Comparison of ENCODE assay signal across 2 fruit fly cellular contexts in the genomic region with DNA sequence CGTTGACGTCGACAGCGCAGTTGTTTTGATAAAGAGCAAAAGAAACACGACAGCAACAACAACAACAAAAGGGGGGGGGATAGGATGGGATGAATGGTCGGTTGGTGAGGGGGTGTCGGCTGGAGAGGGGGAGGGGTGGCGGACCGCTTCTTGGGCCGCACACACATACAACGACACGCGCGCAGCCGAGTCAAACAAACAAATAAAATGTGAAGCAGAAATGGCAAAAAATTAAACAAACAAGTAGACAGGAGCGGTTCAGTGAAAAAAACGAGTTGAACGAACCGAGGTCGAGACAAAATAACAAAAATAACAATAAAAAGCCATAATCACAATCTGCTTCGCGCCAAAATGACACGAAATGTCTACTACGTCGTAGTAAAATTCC.
TF ChIP-seq lines count a peak whose summit lies in the region.

No protein-coding gene starts in this region.

TF ChIP-seq in whole organism, embryonic, 481 proteins besides CTCF, POLR2A, EP300 and RAD21 (continued from another document and continues in another):
- TF ChIP-seq Sry-δ (GFP tag; optimal IDR thresholded peaks at IDR 0.05; lab: Kevin White, UChicago): no peak
- TF ChIP-seq CG4854 (GFP tag; optimal IDR thresholded peaks at IDR 0.05; lab: Kevin White, UChicago): no peak
- TF ChIP-seq Lim3 (GFP tag; IDR thresholded peaks at IDR 0.05; lab: Robert Waterston, UW): no peak
- no peak for TF ChIP-seq CG8478 (optimal IDR thresholded peaks at IDR 0.05; lab: Kevin White, UChicago)
- no peak for TF ChIP-seq CG2129 (GFP tag; IDR thresholded peaks at IDR 0.05; lab: Robert Waterston, UW; ENCODE audit: partially characterized antibody)
- TF ChIP-seq Atf6 (GFP tag; IDR thresholded peaks at IDR 0.05; lab: Robert Waterston, UW): no peak
- no peak for TF ChIP-seq cad (GFP tag; optimal IDR thresholded peaks at IDR 0.05; lab: Kevin White, UChicago)
- TF ChIP-seq CG1529 (GFP tag; optimal IDR thresholded peaks at IDR 0.05; lab: Kevin White, UChicago): no peak
- peak; percentile 18 for TF ChIP-seq CG17912 (GFP tag; optimal IDR thresholded peaks at IDR 0.05; lab: Kevin White, UChicago)
- peak; percentile 38; the same call in 1 of the 2 replicates for TF ChIP-seq NFAT (GFP tag; IDR thresholded peaks at IDR 0.05; lab: Robert Waterston, UW)
- TF ChIP-seq CG2712 (tag; optimal IDR thresholded peaks at IDR 0.05; lab: Kevin White, UChicago): no peak
- TF ChIP-seq al (GFP tag; IDR thresholded peaks at IDR 0.05; lab: Robert Waterston, UW): no peak
- TF ChIP-seq cato (GFP tag; optimal IDR thresholded peaks at IDR 0.05; lab: Kevin White, UChicago; ENCODE audit: borderline replicate concordance): no peak
- no peak for TF ChIP-seq CG3847 (GFP tag; IDR thresholded peaks at IDR 0.05; lab: Robert Waterston, UW)
- TF ChIP-seq CG12744 (GFP tag; optimal IDR thresholded peaks at IDR 0.05; lab: Kevin White, UChicago): no peak
- no peak for TF ChIP-seq Dfd (GFP tag; optimal IDR thresholded peaks at IDR 0.05; lab: Kevin White, UChicago)
- no peak for TF ChIP-seq dpn (GFP tag; optimal IDR thresholded peaks at IDR 0.05; lab: Kevin White, UChicago)
- no peak for TF ChIP-seq pzg (GFP tag; optimal IDR thresholded peaks at IDR 0.05; lab: Kevin White, UChicago)
- TF ChIP-seq grn (GFP tag; optimal IDR thresholded peaks at IDR 0.05; lab: Kevin White, UChicago): peak; percentile 15
- no peak for TF ChIP-seq CHES-1-like (GFP tag; optimal IDR thresholded peaks at IDR 0.05; lab: Kevin White, UChicago)
- no peak for TF ChIP-seq gro (GFP tag; optimal IDR thresholded peaks at IDR 0.05; lab: Kevin White, UChicago)
- no peak for TF ChIP-seq Myb (GFP tag; optimal IDR thresholded peaks at IDR 0.05; lab: Kevin White, UChicago)
- TF ChIP-seq Asciz (GFP tag; optimal IDR thresholded peaks at IDR 0.05; lab: Kevin White, UChicago): no peak
- no peak for TF ChIP-seq Fer2 (tag; optimal IDR thresholded peaks at IDR 0.05; lab: Kevin White, UChicago)
- TF ChIP-seq CG7372 (GFP tag; IDR thresholded peaks at IDR 0.05; lab: Robert Waterston, UW): no peak
- TF ChIP-seq tll (GFP tag; optimal IDR thresholded peaks at IDR 0.05; lab: Kevin White, UChicago): no peak
- no peak for TF ChIP-seq CG10959 (GFP tag; IDR thresholded peaks at IDR 0.05; lab: Robert Waterston, UW)
- no peak for TF ChIP-seq CG6254 (GFP tag; optimal IDR thresholded peaks at IDR 0.05; lab: Kevin White, UChicago)
- TF ChIP-seq CG12104 (GFP tag; optimal IDR thresholded peaks at IDR 0.05; lab: Kevin White, UChicago): no peak
- peak; percentile 98 for TF ChIP-seq CG7745 (tag; optimal IDR thresholded peaks at IDR 0.05; lab: Kevin White, UChicago)
- TF ChIP-seq lab (GFP tag; optimal IDR thresholded peaks at IDR 0.05; lab: Kevin White, UChicago): peak; percentile 22
- peak; percentile 57; the same call in 2 of the 3 replicates for TF ChIP-seq CG11456 (GFP tag; IDR thresholded peaks at IDR 0.05; lab: Robert Waterston, UW)
- no peak for TF ChIP-seq Dad (GFP tag; optimal IDR thresholded peaks at IDR 0.05; lab: Kevin White, UChicago)
- TF ChIP-seq bbx (GFP tag; IDR thresholded peaks at IDR 0.05; lab: Robert Waterston, UW; ENCODE audit: partially characterized antibody): no peak
- no peak for TF ChIP-seq nerfin-1 (tag; optimal IDR thresholded peaks at IDR 0.05; lab: Kevin White, UChicago)
- no peak for TF ChIP-seq Oli (tag; optimal IDR thresholded peaks at IDR 0.05; lab: Kevin White, UChicago)
- no peak for TF ChIP-seq Antp (GFP tag; optimal IDR thresholded peaks at IDR 0.05; lab: Kevin White, UChicago)
- no peak for TF ChIP-seq sc (optimal IDR thresholded peaks at IDR 0.05; lab: Kevin White, UChicago)
- TF ChIP-seq sc (GFP tag; optimal IDR thresholded peaks at IDR 0.05; lab: Kevin White, UChicago): no peak
- no peak for TF ChIP-seq chn (GFP tag; optimal IDR thresholded peaks at IDR 0.05; lab: Kevin White, UChicago)
- no peak for TF ChIP-seq zfh1 (GFP tag; IDR thresholded peaks at IDR 0.05; lab: Robert Waterston, UW)
- TF ChIP-seq CG17385 (GFP tag; optimal IDR thresholded peaks at IDR 0.05; lab: Kevin White, UChicago): no peak
- peak; percentile 28 for TF ChIP-seq sqz (GFP tag; optimal IDR thresholded peaks at IDR 0.05; lab: Kevin White, UChicago)
- TF ChIP-seq wdn (GFP tag; IDR thresholded peaks at IDR 0.05; lab: Robert Waterston, UW): no peak
- TF ChIP-seq jing (GFP tag; optimal IDR thresholded peaks at IDR 0.05; lab: Kevin White, UChicago): no peak
- no peak for TF ChIP-seq CG1233 (GFP tag; optimal IDR thresholded peaks at IDR 0.05; lab: Kevin White, UChicago)
- TF ChIP-seq fru (optimal IDR thresholded peaks at IDR 0.05; lab: Kevin White, UChicago): no peak
- TF ChIP-seq CG16813 (GFP tag; IDR thresholded peaks at IDR 0.05; lab: Robert Waterston, UW; ENCODE audit: partially characterized antibody): peak; percentile 55
- no peak for TF ChIP-seq MBD-R2 (GFP tag; IDR thresholded peaks at IDR 0.05; lab: Robert Waterston, UW)
- TF ChIP-seq CG11695 (GFP tag; IDR thresholded peaks at IDR 0.05; lab: Robert Waterston, UW): no peak
- TF ChIP-seq mam (GFP tag; optimal IDR thresholded peaks at IDR 0.05; lab: Kevin White, UChicago): no peak
- no peak for TF ChIP-seq Abd-B (GFP tag; optimal IDR thresholded peaks at IDR 0.05; lab: Kevin White, UChicago)
- TF ChIP-seq CG17328 (GFP tag; IDR thresholded peaks at IDR 0.05; lab: Robert Waterston, UW): no peak
- no peak for TF ChIP-seq disco-r (GFP tag; optimal IDR thresholded peaks at IDR 0.05; lab: Kevin White, UChicago)
- TF ChIP-seq so (GFP tag; IDR thresholded peaks at IDR 0.05; lab: Robert Waterston, UW): no peak; the same call in 2 of the 3 replicates
- TF ChIP-seq Ets97D (GFP tag; optimal IDR thresholded peaks at IDR 0.05; lab: Kevin White, UChicago): no peak
- peak; percentile 76 for TF ChIP-seq CG42726 (GFP tag; IDR thresholded peaks at IDR 0.05; lab: Robert Waterston, UW; ENCODE audit: partially characterized antibody)
- TF ChIP-seq CG1024 (GFP tag; IDR thresholded peaks at IDR 0.05; lab: Robert Waterston, UW): 0 out of 2 replicates have a peak, but pooled peaks have one; percentile 8
- no peak for TF ChIP-seq CG2120 (GFP tag; optimal IDR thresholded peaks at IDR 0.05; lab: Kevin White, UChicago)
- no peak for TF ChIP-seq jumu (GFP tag; optimal IDR thresholded peaks at IDR 0.05; lab: Kevin White, UChicago)
- peak; percentile 48; the same call in 1 of the 2 replicates for TF ChIP-seq ato (GFP tag; IDR thresholded peaks at IDR 0.05; lab: Robert Waterston, UW; ENCODE audit: partially characterized antibody)
- TF ChIP-seq Poxn (GFP tag; IDR thresholded peaks at IDR 0.05; lab: Robert Waterston, UW): no peak
- no peak for TF ChIP-seq CG11504 (tag; optimal IDR thresholded peaks at IDR 0.05; lab: Kevin White, UChicago)
- TF ChIP-seq ham (GFP tag; IDR thresholded peaks at IDR 0.05; lab: Robert Waterston, UW): 0 out of 2 replicates have a peak, but pooled peaks have one; percentile 4
- TF ChIP-seq Dip2 (GFP tag; IDR thresholded peaks at IDR 0.05; lab: Robert Waterston, UW): no peak

TF ChIP-seq in whole organism, prepupa, 60 proteins besides CTCF, POLR2A, EP300 and RAD21 (continued from another document):
- TF ChIP-seq achi (GFP tag; optimal IDR thresholded peaks at IDR 0.05; lab: Kevin White, UChicago): no peak
